Fruit fly (Drosophila melanogaster) whole organism, prepupa: ENCODE measurements around the gene CG13991.

Source experiments
- Blimp-1 ChIP-seq: fragments of 200-800 bp; sonication (Bioruptor generic); optimal IDR thresholded peaks from 3 replicates; lab custom pipeline; 2017; ENCODE audit warnings: missing biosample characterization, missing genetic modification characterization, mild to moderate bottlenecking, moderate library complexity, missing genetic modification reagents
- CG10631 ChIP-seq: fragments of 200-800 bp; sonication (Bioruptor generic); optimal IDR thresholded peaks from 2 replicates; lab custom pipeline; 2016; ENCODE audit warnings: missing biosample characterization, missing genetic modification characterization
- CG10669 ChIP-seq: fragments of 200-800 bp; sonication (Bioruptor generic); optimal IDR thresholded peaks from 3 replicates; lab custom pipeline; 2018; ENCODE audit warnings: missing biosample characterization, mild to moderate bottlenecking, missing genetic modification characterization, moderate library complexity
- CG11902 ChIP-seq: fragments of 200-800 bp; sonication (Bioruptor generic); optimal IDR thresholded peaks from 3 replicates; lab custom pipeline; 2016; ENCODE audit warnings: missing biosample characterization, missing genetic modification characterization
- CG15336 ChIP-seq: fragments of 200-800 bp; sonication (Bioruptor generic); IDR thresholded peaks from 2 replicates; pipeline ENCODE4 v1.3.6; 2022; ENCODE audit warnings: missing biosample characterization, missing genetic modification characterization
- CG1621 ChIP-seq: fragments of 200-800 bp; sonication (Bioruptor generic); optimal IDR thresholded peaks from 3 replicates; lab custom pipeline; 2018; ENCODE audit warnings: missing biosample characterization, mild to moderate bottlenecking, missing genetic modification characterization
- CG16779 ChIP-seq: fragments of 200-800 bp; sonication (Bioruptor generic); optimal IDR thresholded peaks from 3 replicates; lab custom pipeline; 2017; ENCODE audit warnings: missing biosample characterization, mild to moderate bottlenecking, missing genetic modification characterization
- CG3032 ChIP-seq: fragments of 200-800 bp; optimal IDR thresholded peaks from 2 replicates; lab custom pipeline; 2019; ENCODE audit warnings: missing biosample characterization, mild to moderate bottlenecking, missing genetic modification characterization, moderate library complexity
- CG31627 ChIP-seq: fragments of 200-800 bp; sonication (Bioruptor generic); optimal IDR thresholded peaks from 3 replicates; lab custom pipeline; 2016; ENCODE audit warnings: missing biosample characterization, missing genetic modification characterization
- CG3919 ChIP-seq: fragments of 200-800 bp; sonication (Bioruptor generic); optimal IDR thresholded peaks from 3 replicates; lab custom pipeline; 2016; ENCODE audit warnings: missing biosample characterization, missing genetic modification characterization
- CG6163 ChIP-seq: fragments of 200-800 bp; sonication (Bioruptor generic); IDR thresholded peaks from 3 replicates; pipeline ENCODE4 v1.3.6; 2022; ENCODE audit warnings: missing biosample characterization, missing genetic modification characterization
- CG6792 ChIP-seq: fragments of 200-800 bp; sonication (Bioruptor generic); optimal IDR thresholded peaks from 3 replicates; lab custom pipeline; 2016; ENCODE audit warnings: missing biosample characterization, missing genetic modification characterization
- CG6808 ChIP-seq: fragments of 200-800 bp; sonication (Bioruptor generic); optimal IDR thresholded peaks from 3 replicates; lab custom pipeline; 2017; ENCODE audit warnings: missing biosample characterization, missing genetic modification characterization, mild to moderate bottlenecking, moderate library complexity, missing genetic modification reagents
- CG6854 ChIP-seq: fragments of 200-800 bp; sonication (Bioruptor generic); optimal IDR thresholded peaks from 2 replicates; lab custom pipeline; 2017; ENCODE audit warnings: missing biosample characterization, mild to moderate bottlenecking, missing genetic modification characterization
- CG8119 ChIP-seq: fragments of 200-800 bp; sonication (Bioruptor generic); IDR thresholded peaks from 3 replicates; pipeline ENCODE4 v1.3.6; 2022; ENCODE audit warnings: missing biosample characterization, missing genetic modification characterization
- Eip75B ChIP-seq: fragments of 200-800 bp; sonication (Bioruptor generic); optimal IDR thresholded peaks from 3 replicates; lab custom pipeline; 2016; ENCODE audit warnings: missing biosample characterization, missing genetic modification characterization
- Eip78C ChIP-seq: fragments of 200-800 bp; sonication (Bioruptor generic); peaks from one replicate; lab custom pipeline; 2016; ENCODE audit warnings: missing biosample characterization, missing genetic modification characterization
- Ets21C ChIP-seq: fragments of 200-800 bp; sonication (Bioruptor generic); optimal IDR thresholded peaks from 3 replicates; lab custom pipeline; 2016; ENCODE audit warnings: missing biosample characterization, missing genetic modification characterization
- Ets96B ChIP-seq: fragments of 200-800 bp; optimal IDR thresholded peaks from 2 replicates; lab custom pipeline; 2019; ENCODE audit warnings: missing biosample characterization, mild to moderate bottlenecking, missing genetic modification characterization, moderate library complexity
- Gug ChIP-seq: fragments of 200-800 bp; sonication (Bioruptor generic); IDR thresholded peaks from 2 replicates; pipeline ENCODE4 v1.3.6; 2022; ENCODE audit warnings: missing biosample characterization, missing genetic modification characterization
- Hr38 ChIP-seq: sonication (Bioruptor generic); optimal IDR thresholded peaks from 2 replicates; lab custom pipeline; 2016; ENCODE audit warnings: missing biosample characterization, missing genetic modification characterization
- Hr39 ChIP-seq: fragments of 200-800 bp; sonication (Bioruptor generic); optimal IDR thresholded peaks from 2 replicates; lab custom pipeline; 2016; ENCODE audit warnings: missing biosample characterization, missing genetic modification characterization
- Hr4 ChIP-seq: fragments of 200-800 bp; sonication (Bioruptor generic); optimal IDR thresholded peaks from 3 replicates; lab custom pipeline; 2016; ENCODE audit warnings: missing biosample characterization, missing genetic modification characterization
- Met ChIP-seq: fragments of 200-800 bp; sonication (Bioruptor generic); optimal IDR thresholded peaks from 3 replicates; lab custom pipeline; 2016; ENCODE audit warnings: missing biosample characterization, missing genetic modification characterization
- OdsH ChIP-seq: fragments of 200-800 bp; sonication (Bioruptor generic); optimal IDR thresholded peaks from 3 replicates; lab custom pipeline; 2016; ENCODE audit warnings: missing biosample characterization, missing genetic modification characterization
- Smox ChIP-seq: fragments of 200-800 bp; sonication (Bioruptor generic); optimal IDR thresholded peaks from 3 replicates; lab custom pipeline; 2016; ENCODE audit warnings: missing biosample characterization, missing genetic modification characterization
- Sox14 ChIP-seq: fragments of 200-800 bp; sonication (Bioruptor generic); optimal IDR thresholded peaks from 3 replicates; lab custom pipeline; 2016; ENCODE audit warnings: missing biosample characterization, missing genetic modification characterization
- Sox15 ChIP-seq: fragments of 200-800 bp; sonication (Bioruptor generic); optimal IDR thresholded peaks from 3 replicates; lab custom pipeline; 2016; ENCODE audit warnings: missing biosample characterization, missing genetic modification characterization
- achi ChIP-seq: fragments of 200-800 bp; sonication (Bioruptor generic); optimal IDR thresholded peaks from 3 replicates; lab custom pipeline; 2016; ENCODE audit warnings: missing biosample characterization, missing genetic modification characterization
- acj6 ChIP-seq: fragments of 200-800 bp; sonication (Bioruptor generic); optimal IDR thresholded peaks from 3 replicates; lab custom pipeline; 2016; ENCODE audit warnings: missing biosample characterization, missing genetic modification characterization
- cyc ChIP-seq: fragments of 200-800 bp; sonication (Bioruptor generic); optimal IDR thresholded peaks from 3 replicates; lab custom pipeline; 2016; ENCODE audit warnings: missing biosample characterization, missing genetic modification characterization
- eg ChIP-seq: fragments of 200-800 bp; sonication (Bioruptor generic); IDR thresholded peaks from 3 replicates; pipeline ENCODE4 v1.3.6; 2022; ENCODE audit warnings: missing biosample characterization, missing genetic modification characterization
- esn ChIP-seq: fragments of 200-800 bp; sonication (Bioruptor generic); optimal IDR thresholded peaks from 2 replicates; lab custom pipeline; 2016; ENCODE audit warnings: missing biosample characterization, mild to moderate bottlenecking, missing genetic modification characterization, moderate library complexity
- fd85E ChIP-seq: fragments of 200-800 bp; sonication (Bioruptor generic); optimal IDR thresholded peaks from 3 replicates; lab custom pipeline; 2016; ENCODE audit warnings: missing biosample characterization, missing genetic modification characterization
- fkh ChIP-seq: fragments of 200-800 bp; sonication (Bioruptor generic); optimal IDR thresholded peaks from 3 replicates; lab custom pipeline; 2017; ENCODE audit warnings: missing biosample characterization, mild to moderate bottlenecking, missing genetic modification characterization, moderate library complexity
- lz ChIP-seq: fragments of 200-800 bp; sonication (Bioruptor generic); optimal IDR thresholded peaks from 3 replicates; lab custom pipeline; 2016; ENCODE audit warnings: missing biosample characterization, missing genetic modification characterization
- pdm3 ChIP-seq: fragments of 200-800 bp; sonication (Bioruptor generic); optimal IDR thresholded peaks from 3 replicates; lab custom pipeline; 2016; ENCODE audit warnings: missing biosample characterization, missing genetic modification characterization
- spab ChIP-seq: fragments of 200-800 bp; sonication (Bioruptor generic); optimal IDR thresholded peaks from 2 replicates; lab custom pipeline; 2017; ENCODE audit warnings: missing biosample characterization, mild to moderate bottlenecking, missing genetic modification characterization, missing genetic modification reagents
- topi ChIP-seq: fragments of 200-800 bp; sonication (Bioruptor generic); optimal IDR thresholded peaks from 3 replicates; lab custom pipeline; 2016; ENCODE audit warnings: missing biosample characterization, missing genetic modification characterization

The CG13991 gene

DNA sequence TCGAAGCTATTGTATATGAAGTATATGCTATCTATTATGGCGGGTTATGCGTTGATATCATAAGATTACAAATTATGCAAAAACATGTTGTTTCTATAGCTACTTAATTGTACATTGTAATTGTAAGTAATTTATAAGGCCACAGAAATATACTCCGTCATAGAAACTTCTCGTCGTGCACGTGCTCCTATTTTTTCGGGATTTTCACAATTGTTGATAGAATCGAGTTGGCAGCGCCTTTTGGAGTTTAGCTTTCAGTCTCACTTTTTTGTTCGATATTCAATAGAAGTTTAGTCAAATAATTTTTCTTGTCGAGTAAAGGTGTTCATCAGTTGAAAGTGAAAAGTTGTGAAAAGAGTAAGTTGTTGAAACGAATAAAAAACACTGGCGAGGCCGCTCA lies 21.0 kb upstream of the CG13991 start, which contains the start of gene CG31642:
Gene CG31642 (plus strand): TSS at position 301 of the 400 bp plus-strand sequence.
- TF ChIP-seq CG15336 = no peak
- no peak for TF ChIP-seq CG11902
- no peak for TF ChIP-seq Hr38 (GFP tag; lab: Kevin White, UChicago)

DNA sequence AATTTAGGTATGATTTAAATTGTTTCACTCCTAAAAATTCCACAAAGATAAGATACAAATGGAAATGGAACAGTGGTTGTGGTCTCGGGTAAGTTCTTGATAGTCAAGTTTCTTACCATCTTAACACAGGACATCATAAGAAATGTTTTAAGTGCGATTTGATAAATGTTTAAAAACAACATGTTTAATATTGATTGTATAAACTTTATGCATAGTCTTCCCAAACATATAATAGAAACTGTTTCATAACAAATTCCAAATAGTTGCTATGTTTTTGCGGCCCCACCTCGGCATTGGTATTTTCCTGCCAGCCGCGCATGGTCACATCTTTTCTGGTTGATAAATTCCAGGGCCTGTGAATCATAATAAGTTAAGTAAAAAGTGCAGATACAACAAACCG lies 14.4 kb upstream of the CG13991 start, which contains the start of gene Arpc4:
Gene Arpc4 (plus strand): TSS at position 318 of the 400 bp plus-strand sequence.
- TF ChIP-seq fd85E = no peak
- TF ChIP-seq Eip78C (GFP tag; lab: Kevin White, UChicago) = peak; percentile 82
- TF ChIP-seq spab (GFP tag; lab: Kevin White, UChicago) = no peak
- TF ChIP-seq CG10669 (GFP tag; lab: Kevin White, UChicago) = no peak
- 0 out of 3 replicates have a peak, but pooled peaks have one; percentile 27 for TF ChIP-seq CG8119 (GFP tag; lab: Robert Waterston, UW)
- TF ChIP-seq CG6163 (GFP tag; lab: Robert Waterston, UW) = peak; percentile 65; the same call in 2 of the 3 replicates
- TF ChIP-seq fkh (GFP tag; lab: Kevin White, UChicago) = no peak
- TF ChIP-seq Ets96B (tag; lab: Kevin White, UChicago) = peak; percentile 25
- peak; percentile 57 for TF ChIP-seq Eip75B (GFP tag; lab: Kevin White, UChicago)
- TF ChIP-seq Met (GFP tag; lab: Kevin White, UChicago) = peak; percentile 46
- TF ChIP-seq CG6808 = no peak
- TF ChIP-seq Hr39 = peak; percentile 60
- TF ChIP-seq pdm3 (GFP tag; lab: Kevin White, UChicago) = peak; percentile 73
- no peak; the same call in 1 of the 3 replicates for TF ChIP-seq eg (GFP tag; lab: Robert Waterston, UW)
- TF ChIP-seq Sox15 = peak; percentile 2
- TF ChIP-seq esn (GFP tag; lab: Kevin White, UChicago) = peak; percentile 70
- peak; percentile 40 for TF ChIP-seq acj6 (GFP tag; lab: Kevin White, UChicago)
- TF ChIP-seq CG10631 (GFP tag; lab: Kevin White, UChicago) = peak; percentile 62
- peak; percentile 58 for TF ChIP-seq Smox (GFP tag; lab: Kevin White, UChicago)
- TF ChIP-seq Gug = no peak
- TF ChIP-seq achi (GFP tag; lab: Kevin White, UChicago) = no peak
- TF ChIP-seq Sox14 (GFP tag; lab: Kevin White, UChicago) = peak; percentile 67
- no peak for TF ChIP-seq CG16779
- TF ChIP-seq CG6792 (GFP tag; lab: Kevin White, UChicago) = peak; percentile 42
- no peak for TF ChIP-seq CG3919 (GFP tag; lab: Kevin White, UChicago)
- TF ChIP-seq topi = peak; percentile 46
- TF ChIP-seq CG31627 (GFP tag; lab: Kevin White, UChicago) = peak; percentile 64
- TF ChIP-seq lz (GFP tag; lab: Kevin White, UChicago) = peak; percentile 62
- peak; percentile 46 for TF ChIP-seq Ets21C (GFP tag; lab: Kevin White, UChicago)
- TF ChIP-seq cyc (GFP tag; lab: Kevin White, UChicago) = peak; percentile 48
- peak; percentile 49 for TF ChIP-seq Hr4 (GFP tag; lab: Kevin White, UChicago)
- TF ChIP-seq CG3032 = peak; percentile 57

DNA sequence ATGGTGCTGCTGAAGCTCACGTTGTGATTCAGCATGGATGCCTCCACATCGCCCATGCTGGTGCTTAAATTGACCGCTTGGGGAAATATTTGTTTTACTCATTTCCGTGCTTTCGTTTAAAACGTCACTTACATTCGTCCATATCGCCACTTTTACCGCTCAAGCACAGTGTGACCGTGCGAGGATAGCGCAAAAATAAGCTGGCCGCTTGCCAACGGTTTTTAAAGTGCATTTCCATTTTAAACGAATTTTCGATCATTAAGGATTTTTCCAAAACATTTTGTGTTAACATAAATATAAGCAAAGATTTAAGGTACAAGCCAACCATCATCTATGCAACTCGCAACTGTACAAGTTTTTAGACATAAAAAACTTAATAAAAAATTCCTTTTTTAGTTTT lies 11.7 kb upstream of the CG13991 start, which contains the start of gene WDR79:
Gene WDR79 (minus strand): TSS at position 298 of the 400 bp plus-strand sequence.
- TF ChIP-seq CG1621 (no peak), CG6854 (GFP tag; lab: Kevin White, UChicago) (no peak), spab (GFP tag; lab: Kevin White, UChicago) (no peak)

DNA sequence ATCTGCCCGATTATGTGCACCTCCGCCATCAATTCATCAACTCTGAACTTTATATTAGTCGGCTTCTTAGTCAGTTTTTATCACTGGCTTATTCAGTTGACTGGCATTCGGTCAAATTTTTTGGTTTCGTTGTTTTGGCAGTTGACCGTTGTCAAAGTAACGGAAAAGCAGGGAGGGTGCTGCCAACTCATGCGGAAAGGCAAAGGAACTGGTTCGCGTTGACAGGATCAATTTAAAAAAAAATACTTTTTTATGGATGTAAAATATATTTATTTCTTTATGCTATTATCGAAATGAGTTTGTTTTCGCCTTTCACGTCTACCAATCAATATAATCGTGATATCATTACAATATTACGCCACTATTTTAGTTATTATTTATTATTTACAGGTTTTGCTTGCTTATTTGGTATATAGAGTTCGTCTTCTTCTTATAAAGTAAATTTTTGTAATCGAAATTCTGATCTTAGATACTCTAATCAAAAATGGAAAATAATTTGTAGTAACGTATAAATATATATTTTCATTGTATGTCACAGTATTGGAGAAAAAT lies 8.6 kb upstream of the CG13991 start, which contains the start of the genes B9d2, tctn and CG9222:
Gene B9d2 (minus strand): TSS at position 130 of the 552 bp plus-strand sequence.
Gene tctn (minus strand): TSS at position 130 of the 552 bp plus-strand sequence.
Gene CG9222 (plus strand): TSS at position 502 of the 552 bp plus-strand sequence.
- no peak for TF ChIP-seq CG10631 (GFP tag; lab: Kevin White, UChicago)
- TF ChIP-seq OdsH = no peak
- TF ChIP-seq Blimp-1 (GFP tag; lab: Kevin White, UChicago) = no peak
